Fruit fly (Drosophila melanogaster) whole organism, embryonic: Measurements from ENCODE around the gene CG12020.

ENCODE experiments used
- Adf1 ChIP-seq: fragments of 200-800 bp; sonication (Bioruptor generic); IDR thresholded peaks from 2 replicates; pipeline ENCODE4 v1.3.6; 2022; ENCODE audit warnings: missing biosample characterization, missing genetic modification characterization
- Bteb2 ChIP-seq: fragments of 200-800 bp; sonication (Bioruptor generic); optimal IDR thresholded peaks from 2 replicates; lab custom pipeline; 2016; ENCODE audit warnings: missing biosample characterization, missing genetic modification characterization
- CG10321 ChIP-seq: fragments of 200-800 bp; sonication (Bioruptor generic); IDR thresholded peaks from 2 replicates; pipeline ENCODE4 v1.3.6; 2022; ENCODE audit warnings: missing biosample characterization, missing genetic modification characterization
- CG10979 ChIP-seq: fragments of 200-800 bp; sonication (Bioruptor generic); optimal IDR thresholded peaks from 2 replicates; lab custom pipeline; 2018; ENCODE audit warnings: missing biosample characterization, mild to moderate bottlenecking, missing genetic modification characterization, moderate library complexity
- CG11696 ChIP-seq: fragments of 200-800 bp; sonication (Bioruptor generic); IDR thresholded peaks from 2 replicates; pipeline ENCODE4 v1.3.6; 2022; ENCODE audit warnings: missing biosample characterization, missing genetic modification characterization
- CG12236 ChIP-seq: fragments of 200-800 bp; sonication (Bioruptor generic); optimal IDR thresholded peaks from 2 replicates; lab custom pipeline; 2016; ENCODE audit warnings: missing biosample characterization, missing genetic modification characterization
- CG12659 ChIP-seq: fragments of 200-800 bp; sonication (Bioruptor generic); optimal IDR thresholded peaks from 3 replicates; lab custom pipeline; 2017; ENCODE audit warnings: mild to moderate bottlenecking, missing biosample characterization, missing genetic modification reagents, missing genetic modification characterization
- CG12942 ChIP-seq: fragments of 200-800 bp; sonication (Bioruptor generic); optimal IDR thresholded peaks from 3 replicates; lab custom pipeline; 2016; ENCODE audit warnings: missing biosample characterization, missing genetic modification characterization
- CG13287 ChIP-seq: fragments of 200-800 bp; sonication (Bioruptor generic); IDR thresholded peaks from 2 replicates; pipeline ENCODE4 v1.3.6; 2022; ENCODE audit warnings: missing biosample characterization, missing genetic modification characterization; ENCODE audit not compliant: partially characterized antibody
- CG14667 ChIP-seq: fragments of 200-800 bp; sonication (Bioruptor generic); IDR thresholded peaks from 2 replicates; pipeline ENCODE4 v1.3.6; 2022; ENCODE audit warnings: missing biosample characterization, missing genetic modification characterization
- CG1647 ChIP-seq: fragments of 200-800 bp; sonication (Bioruptor generic); optimal IDR thresholded peaks from 3 replicates; lab custom pipeline; 2016; ENCODE audit warnings: missing biosample characterization, missing genetic modification characterization
- CG16813 ChIP-seq: fragments of 200-800 bp; sonication (Bioruptor generic); IDR thresholded peaks from 3 replicates; pipeline ENCODE4 v1.3.6; 2022; ENCODE audit warnings: missing biosample characterization, missing genetic modification characterization; ENCODE audit not compliant: partially characterized antibody
- CG17612 ChIP-seq: fragments of 200-800 bp; sonication (Bioruptor generic); IDR thresholded peaks from 2 replicates; pipeline ENCODE4 v1.3.6; 2022; ENCODE audit warnings: missing biosample characterization, missing genetic modification characterization
- CG17912 ChIP-seq: fragments of 200-800 bp; sonication (Bioruptor generic); optimal IDR thresholded peaks from 2 replicates; lab custom pipeline; 2018; ENCODE audit warnings: missing biosample characterization, mild to moderate bottlenecking, missing genetic modification characterization
- CG2120 ChIP-seq: fragments of 200-800 bp; sonication (Bioruptor generic); optimal IDR thresholded peaks from 3 replicates; lab custom pipeline; 2016; ENCODE audit warnings: missing biosample characterization, missing genetic modification characterization
- CG2199 ChIP-seq: fragments of 200-800 bp; sonication (Bioruptor generic); IDR thresholded peaks from 3 replicates; pipeline ENCODE4 v1.3.6; 2022; ENCODE audit warnings: missing biosample characterization, missing genetic modification characterization
- CG34376 ChIP-seq: fragments of 200-800 bp; sonication (Bioruptor generic); optimal IDR thresholded peaks from 2 replicates; lab custom pipeline; 2018; ENCODE audit warnings: missing biosample characterization, mild to moderate bottlenecking, missing genetic modification characterization
- CG3995 ChIP-seq: fragments of 200-800 bp; sonication (Bioruptor generic); optimal IDR thresholded peaks from 3 replicates; lab custom pipeline; 2016; ENCODE audit warnings: missing biosample characterization, missing genetic modification characterization
- CG42726 ChIP-seq: fragments of 200-800 bp; sonication (Bioruptor generic); IDR thresholded peaks from 2 replicates; pipeline ENCODE4 v1.3.6; 2022; ENCODE audit warnings: missing biosample characterization, missing genetic modification characterization; ENCODE audit not compliant: partially characterized antibody
- CG6654 ChIP-seq: fragments of 200-800 bp; sonication (Bioruptor generic); optimal IDR thresholded peaks from 2 replicates; lab custom pipeline; 2017; ENCODE audit warnings: missing biosample characterization, mild to moderate bottlenecking, missing genetic modification characterization
- CG6813 ChIP-seq: fragments of 200-800 bp; sonication (Bioruptor generic); optimal IDR thresholded peaks from 2 replicates; lab custom pipeline; 2017; ENCODE audit warnings: missing biosample characterization, missing genetic modification characterization, mild to moderate bottlenecking, moderate library complexity, missing genetic modification reagents
- CG6854 ChIP-seq: fragments of 200-800 bp; sonication (Bioruptor generic); optimal IDR thresholded peaks from 3 replicates; lab custom pipeline; 2017; ENCODE audit warnings: missing biosample characterization, mild to moderate bottlenecking, missing genetic modification characterization
- CG8281 ChIP-seq: fragments of 200-800 bp; sonication (Bioruptor generic); optimal IDR thresholded peaks from 2 replicates; lab custom pipeline; 2018; ENCODE audit warnings: missing biosample characterization, mild to moderate bottlenecking, missing genetic modification characterization, moderate library complexity
- CG9727 ChIP-seq: fragments of 200-800 bp; sonication (Bioruptor generic); optimal IDR thresholded peaks from 3 replicates; lab custom pipeline; 2017; ENCODE audit warnings: missing biosample characterization, mild to moderate bottlenecking, missing genetic modification characterization
- Chrac-16 ChIP-seq: fragments of 200-800 bp; sonication (Bioruptor generic); optimal IDR thresholded peaks from 3 replicates; lab custom pipeline; 2016; ENCODE audit warnings: missing biosample characterization, missing genetic modification characterization
- D19B ChIP-seq: fragments of 200-800 bp; sonication (Bioruptor generic); optimal IDR thresholded peaks from 2 replicates; lab custom pipeline; 2017; ENCODE audit warnings: missing biosample characterization, mild to moderate bottlenecking, missing genetic modification characterization
- Hmr ChIP-seq: fragments of 200-800 bp; sonication (Bioruptor generic); optimal IDR thresholded peaks from 3 replicates; lab custom pipeline; 2017; ENCODE audit warnings: mild to moderate bottlenecking, missing biosample characterization, missing genetic modification reagents, missing genetic modification characterization
- Opbp ChIP-seq: fragments of 200-800 bp; sonication (Bioruptor generic); IDR thresholded peaks from 3 replicates; pipeline ENCODE4 v1.3.6; 2022; ENCODE audit warnings: missing biosample characterization, missing genetic modification characterization; ENCODE audit not compliant: partially characterized antibody
- abd-A ChIP-seq: fragments of 200-800 bp; sonication (Bioruptor generic); optimal IDR thresholded peaks from 3 replicates; lab custom pipeline; 2019; ENCODE audit warnings: missing biosample characterization, mild to moderate bottlenecking, missing genetic modification characterization, moderate library complexity
- bigmax ChIP-seq: fragments of 200-800 bp; sonication (Bioruptor generic); optimal IDR thresholded peaks from 2 replicates; lab custom pipeline; 2018; ENCODE audit warnings: missing biosample characterization, mild to moderate bottlenecking, missing genetic modification characterization
- bowl ChIP-seq: fragments of 200-800 bp; sonication (Bioruptor generic); IDR thresholded peaks from 2 replicates; pipeline ENCODE4 v1.3.6; 2022; ENCODE audit warnings: missing biosample characterization, missing genetic modification characterization
- crol ChIP-seq: fragments of 200-800 bp; sonication (Bioruptor generic); IDR thresholded peaks from 2 replicates; pipeline ENCODE4 v1.3.6; 2022; ENCODE audit warnings: missing biosample characterization, missing genetic modification characterization
- dm ChIP-seq: fragments of 200-800 bp; sonication (Bioruptor generic); optimal IDR thresholded peaks from 3 replicates; lab custom pipeline; 2016; ENCODE audit warnings: missing biosample characterization, missing genetic modification characterization
- eve ChIP-seq, 2 experiments: fragments of >200 bp; optimal IDR thresholded peaks; 2 replicates each; lab custom pipeline; 2017; ENCODE audit warnings: missing biosample characterization in 2 of 2, missing genetic modification characterization in 2 of 2
- ewg ChIP-seq: fragments of 200-800 bp; sonication (Bioruptor generic); optimal IDR thresholded peaks from 3 replicates; lab custom pipeline; 2017; ENCODE audit warnings: mild to moderate bottlenecking, missing biosample characterization, missing genetic modification reagents, missing genetic modification characterization
- fru ChIP-seq: fragments of >200 bp; optimal IDR thresholded peaks from 2 replicates; lab custom pipeline; 2017
- gsb-n ChIP-seq: fragments of 200-800 bp; sonication (Bioruptor generic); optimal IDR thresholded peaks from 3 replicates; lab custom pipeline; 2018; ENCODE audit warnings: missing biosample characterization, mild to moderate bottlenecking, missing genetic modification characterization
- ham ChIP-seq: fragments of 200-800 bp; sonication (Bioruptor generic); IDR thresholded peaks from 2 replicates; pipeline ENCODE4 v1.3.6; 2022; ENCODE audit warnings: missing biosample characterization, missing genetic modification characterization
- hb ChIP-seq: fragments of 200-800 bp; sonication (Bioruptor generic); IDR thresholded peaks from 3 replicates; pipeline ENCODE4 v1.3.6; 2022; ENCODE audit warnings: missing biosample characterization, missing genetic modification characterization; ENCODE audit not compliant: partially characterized antibody
- kay ChIP-seq: fragments of 200-800 bp; sonication (Bioruptor generic); optimal IDR thresholded peaks from 2 replicates; lab custom pipeline; 2016; ENCODE audit warnings: missing biosample characterization, missing genetic modification characterization
- lab ChIP-seq: fragments of 200-800 bp; sonication (Bioruptor generic); optimal IDR thresholded peaks from 3 replicates; lab custom pipeline; 2017; ENCODE audit warnings: missing biosample characterization, missing genetic modification characterization, mild to moderate bottlenecking, moderate library complexity, missing genetic modification reagents
- lov ChIP-seq, 2 experiments: fragments of 200-800 bp in 1 of 2; fragments of >200 bp in 1 of 2; sonication (Bioruptor generic) in 1 of 2; IDR thresholded peaks in 1 of 2; optimal IDR thresholded peaks in 1 of 2; 2 replicates in 1 of 2; 3 replicates in 1 of 2; pipeline versions ENCODE4 v1.3.6 to Lab custom; 2017 to 2022; ENCODE audit warnings: missing biosample characterization in 1 of 2, missing genetic modification characterization in 1 of 2
- psq ChIP-seq: fragments of 200-800 bp; sonication (Bioruptor generic); optimal IDR thresholded peaks from 2 replicates; lab custom pipeline; 2017; ENCODE audit warnings: missing biosample characterization, missing genetic modification characterization
- sim ChIP-seq: fragments of 200-800 bp; sonication (Bioruptor generic); IDR thresholded peaks from 2 replicates; pipeline ENCODE4 v1.3.6; 2022; ENCODE audit warnings: missing biosample characterization, missing genetic modification characterization
- tna ChIP-seq: fragments of 200-800 bp; sonication (Bioruptor generic); IDR thresholded peaks from 2 replicates; pipeline ENCODE4 v1.3.6; 2022; ENCODE audit warnings: missing biosample characterization, missing genetic modification characterization; ENCODE audit not compliant: partially characterized antibody
- trh ChIP-seq: fragments of 200-800 bp; sonication (Bioruptor generic); optimal IDR thresholded peaks from 2 replicates; lab custom pipeline; 2016; ENCODE audit warnings: missing biosample characterization, missing genetic modification characterization
- wdn ChIP-seq: fragments of 200-800 bp; sonication (Bioruptor generic); IDR thresholded peaks from 2 replicates; pipeline ENCODE4 v1.3.6; 2022; ENCODE audit warnings: missing biosample characterization, missing genetic modification characterization
- zf30C ChIP-seq: fragments of 200-800 bp; sonication (Bioruptor generic); optimal IDR thresholded peaks from 3 replicates; lab custom pipeline; 2018; ENCODE audit warnings: missing biosample characterization, mild to moderate bottlenecking, missing genetic modification characterization
- zfh1 ChIP-seq: fragments of 200-800 bp; sonication (Bioruptor generic); IDR thresholded peaks from 3 replicates; pipeline ENCODE4 v1.3.6; 2022; ENCODE audit warnings: missing biosample characterization, missing genetic modification characterization

CG12020 gene

DNA sequence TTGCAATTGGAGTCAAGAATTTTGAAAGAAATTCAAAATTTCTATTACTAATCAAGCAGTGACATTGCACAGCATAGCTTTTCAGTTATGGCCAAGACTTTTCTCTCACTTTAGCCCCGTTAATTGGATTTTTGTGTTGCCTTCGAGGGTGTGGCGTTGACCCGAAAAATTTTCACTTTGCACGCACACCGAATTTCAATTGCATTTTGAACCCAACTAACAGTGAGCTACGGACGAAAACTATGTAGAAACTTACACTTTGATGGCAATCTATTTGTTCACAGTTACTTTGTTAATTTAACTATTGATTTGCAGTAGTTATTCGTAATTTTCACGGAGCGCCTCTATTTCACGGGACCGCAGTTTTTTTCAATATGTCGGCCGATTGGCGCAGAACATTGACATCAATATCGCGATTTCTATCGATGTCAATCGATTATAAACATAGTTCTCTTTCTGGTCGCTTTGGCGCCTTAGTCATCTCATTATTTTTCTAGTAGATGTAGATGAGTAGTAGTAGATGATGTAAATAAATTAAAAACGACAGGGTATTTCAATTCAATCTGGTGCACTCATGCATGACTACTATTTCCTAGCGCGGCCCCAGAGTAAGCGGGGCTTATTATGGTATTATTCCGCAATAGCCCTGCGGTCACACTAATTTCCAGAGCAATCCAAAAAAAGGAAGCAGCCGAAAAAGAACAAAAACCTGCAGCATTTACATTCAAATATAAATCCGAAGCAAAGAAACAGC is 2.0 kb upstream of the CG12020 start, which contains the start of the genes alpha-Spec, dlt and Cdc37 (continued):
- TF ChIP-seq fru (lab: Kevin White, UChicago), result no peak
- TF ChIP-seq CG1647 (GFP tag; lab: Kevin White, UChicago), result no peak
- no peak for TF ChIP-seq abd-A
- peak; percentile 31 for TF ChIP-seq CG34376 (GFP tag; lab: Kevin White, UChicago)
- peak; percentile 26; the same call in 1 of the 3 replicates for TF ChIP-seq zfh1 (GFP tag; lab: Robert Waterston, UW)
- no peak for TF ChIP-seq CG12236
- no peak for TF ChIP-seq CG11696 (GFP tag; lab: Robert Waterston, UW)
- TF ChIP-seq bigmax, result no peak
- TF ChIP-seq CG6813 (GFP tag; lab: Kevin White, UChicago), result no peak
- no peak for TF ChIP-seq CG14667 (GFP tag; lab: Robert Waterston, UW)
- TF ChIP-seq gsb-n (tag; lab: Kevin White, UChicago), result no peak
- no peak for TF ChIP-seq ewg (GFP tag; lab: Kevin White, UChicago)
- peak; percentile 1 for TF ChIP-seq CG10979
- peak; percentile 80 for TF ChIP-seq CG16813 (GFP tag; lab: Robert Waterston, UW)
- TF ChIP-seq kay (GFP tag; lab: Kevin White, UChicago), result no peak
- TF ChIP-seq CG13287, result peak; percentile 87
- TF ChIP-seq D19B (GFP tag; lab: Kevin White, UChicago), result no peak
- TF ChIP-seq psq (GFP tag; lab: Kevin White, UChicago), result no peak
- TF ChIP-seq CG6654 (GFP tag; lab: Kevin White, UChicago), result no peak
- TF ChIP-seq dm (GFP tag; lab: Kevin White, UChicago), result no peak
- no peak for TF ChIP-seq lov (optimal IDR thresholded peaks at IDR 0.05; lab: Kevin White, UChicago)
- no peak for TF ChIP-seq lov (GFP tag; IDR thresholded peaks at IDR 0.05; lab: Robert Waterston, UW)
- TF ChIP-seq eve (GFP tag; optimal IDR thresholded peaks at IDR 0.05; lab: Kevin White, UChicago), result no peak
- no peak for TF ChIP-seq CG17612 (GFP tag; lab: Robert Waterston, UW)
- TF ChIP-seq wdn, result no peak
- TF ChIP-seq CG10321 (GFP tag; lab: Robert Waterston, UW), result no peak; the same call in 1 of the 2 replicates
- peak; percentile 66 for TF ChIP-seq CG42726 (GFP tag; lab: Robert Waterston, UW)
- TF ChIP-seq CG6854, result no peak
- TF ChIP-seq CG12942 (GFP tag; lab: Kevin White, UChicago), result no peak
- no peak for TF ChIP-seq sim (GFP tag; lab: Robert Waterston, UW)
- TF ChIP-seq Bteb2, result peak; percentile 6
- no peak for TF ChIP-seq CG17912
- no peak for TF ChIP-seq lab (GFP tag; lab: Kevin White, UChicago)
- TF ChIP-seq Hmr (GFP tag; lab: Kevin White, UChicago), result no peak
- TF ChIP-seq ham, result no peak
- peak; percentile 72 for TF ChIP-seq CG12659 (GFP tag; lab: Kevin White, UChicago)
- peak; percentile 1 for TF ChIP-seq CG2120 (GFP tag; lab: Kevin White, UChicago)
- TF ChIP-seq crol (GFP tag; lab: Robert Waterston, UW), result no peak
- TF ChIP-seq zf30C, result no peak
- peak; percentile 65 for TF ChIP-seq hb (GFP tag; lab: Robert Waterston, UW)
- TF ChIP-seq CG3995 (GFP tag; lab: Kevin White, UChicago), result peak; percentile 52
- TF ChIP-seq Adf1 (GFP tag; lab: Robert Waterston, UW), result no peak
- no peak for TF ChIP-seq bowl (GFP tag; lab: Robert Waterston, UW)
- no peak for TF ChIP-seq CG2199 (GFP tag; lab: Robert Waterston, UW)
- no peak for TF ChIP-seq trh (GFP tag; lab: Kevin White, UChicago)
- TF ChIP-seq Chrac-16 (GFP tag; lab: Kevin White, UChicago), result no peak
- TF ChIP-seq CG9727, result peak; percentile 10
- TF ChIP-seq CG8281, result peak; percentile 97
- TF ChIP-seq tna (GFP tag; lab: Robert Waterston, UW), result peak; percentile 74
- peak; percentile 74 for TF ChIP-seq Opbp (GFP tag; lab: Robert Waterston, UW)
